Fruit fly (Drosophila melanogaster): ENCODE results near the gene CG9521.

dm6 chrX:14871028-14871427 is 18.0 kb upstream of the CG9521 start, which contains the start of gene CG9518:
- TF ChIP-seq CG9948 (tag; optimal IDR thresholded peaks at IDR 0.05) (no peak), CG12605 (GFP tag; IDR thresholded peaks at IDR 0.05) (no peak), EcR (GFP tag; optimal IDR thresholded peaks at IDR 0.05) (peak; percentile 13), CG32121 (GFP tag; IDR thresholded peaks at IDR 0.05) (no peak), fd96Ca (GFP tag; IDR thresholded peaks at IDR 0.05) (no peak), CG17806 (tag; optimal IDR thresholded peaks at IDR 0.05) (no peak), CG14655 (GFP tag; optimal IDR thresholded peaks at IDR 0.05) (no peak), CG8301 (tag; optimal IDR thresholded peaks at IDR 0.05) (no peak), gl (tag; optimal IDR thresholded peaks at IDR 0.05) (no peak)

Measured in whole organism, pupa.